Fruit fly (Drosophila melanogaster) whole organism, larva: ENCODE data around the gene ppk7.

Experiments
- noc ChIP-seq: fragments of 200-800 bp; sonication (Bioruptor generic); optimal IDR thresholded peaks from 3 replicates; lab custom pipeline; 2019; ENCODE audit warnings: missing biosample characterization, mild to moderate bottlenecking, missing genetic modification characterization, moderate library complexity

ppk7 gene

DNA sequence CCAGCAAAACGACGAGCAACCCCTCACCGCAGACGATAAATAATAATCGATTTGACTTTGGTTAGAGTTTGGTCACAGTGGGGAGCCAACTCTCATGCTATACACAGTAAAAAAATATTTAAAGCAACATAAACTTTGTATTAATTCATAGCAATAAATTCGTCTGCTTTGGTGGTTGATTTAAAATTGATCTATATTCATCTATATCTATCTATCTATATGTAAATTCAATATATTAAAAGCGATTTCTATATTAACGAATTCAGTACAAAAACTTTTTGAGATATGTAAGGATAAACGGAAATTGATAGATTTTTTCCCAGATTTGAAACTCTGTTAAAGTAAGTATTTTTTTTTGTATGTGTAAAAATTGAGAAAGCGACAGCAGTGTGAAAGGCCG, 44.3 kb downstream of the ppk7 start:
- TF ChIP-seq noc (tag; lab: Kevin White, UChicago) = no peak

DNA sequence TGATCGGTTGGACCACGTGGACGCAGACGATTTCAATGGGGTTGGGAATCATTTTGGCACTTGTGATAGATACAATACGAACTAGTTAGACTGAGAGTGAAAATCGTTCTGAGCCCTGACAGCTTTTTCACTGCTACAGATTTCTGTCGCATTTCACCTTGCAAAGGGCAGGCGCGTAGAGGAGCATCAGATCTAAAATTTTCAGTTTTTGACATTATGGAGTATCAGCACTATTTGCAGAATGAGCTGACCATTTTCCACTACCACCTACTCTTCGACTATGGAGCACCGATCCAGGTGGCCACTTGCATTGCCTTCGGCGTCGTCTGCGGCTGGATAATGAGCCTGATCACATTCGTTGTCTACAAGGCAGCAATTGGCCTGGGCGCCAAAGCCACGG, 45.5 kb downstream of the ppk7 start, which contains the start of the genes CG43922 and CG13984:
Gene CG43922 (minus strand): TSS at position 101 of the 400 bp plus-strand sequence.
Gene CG13984 (plus strand): TSS at position 169 of the 400 bp plus-strand sequence.
- no peak for TF ChIP-seq noc (tag; lab: Kevin White, UChicago)

DNA sequence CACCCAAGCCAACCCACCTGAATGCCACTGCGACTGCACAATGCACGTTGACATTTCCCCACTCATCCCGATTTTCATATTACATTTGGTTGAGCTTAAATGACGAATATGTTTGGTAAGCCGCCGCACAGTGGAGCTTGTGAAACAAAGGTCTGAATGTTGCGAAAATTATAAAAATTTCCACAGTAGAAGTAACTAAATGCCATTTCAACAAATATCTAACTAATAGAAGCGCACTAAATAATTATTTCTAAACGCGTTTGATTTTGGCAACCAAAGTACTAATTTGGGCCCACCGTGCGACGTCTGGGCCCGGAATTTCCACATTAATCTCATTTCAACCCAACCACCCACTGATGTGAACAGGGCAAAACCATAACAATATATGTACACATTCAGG, 47.2 kb downstream of the ppk7 start:
- no peak for TF ChIP-seq noc (tag; lab: Kevin White, UChicago)
